Fruit fly (Drosophila melanogaster): Measurements from ENCODE around the gene CG42714.

The CG42714 gene

DNA sequence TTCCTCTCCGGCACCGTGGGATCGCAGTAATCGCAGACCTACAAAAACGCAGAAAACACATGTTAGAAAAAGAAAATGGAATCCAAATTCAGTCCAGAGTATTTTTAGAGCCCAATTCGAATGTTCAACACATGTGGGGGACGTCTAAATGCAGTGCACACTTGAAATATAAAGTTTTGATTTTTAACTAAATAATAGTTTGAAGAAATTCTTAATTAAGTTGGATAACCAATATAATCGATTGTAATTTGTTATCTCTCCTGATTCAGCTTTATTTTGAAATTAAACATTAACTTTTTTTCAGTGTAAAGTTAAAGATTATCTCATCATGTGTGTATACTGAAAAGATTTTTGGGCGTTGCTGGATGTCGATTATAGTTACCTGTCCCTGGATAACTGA lies 16.6 kb downstream of the CG42714 start (continued):
- TF ChIP-seq crol (GFP tag; IDR thresholded peaks at IDR 0.05) = no peak
- TF ChIP-seq CG14860 (GFP tag; IDR thresholded peaks at IDR 0.05; ENCODE audit: partially characterized antibody) = no peak
- TF ChIP-seq ac (GFP tag; optimal IDR thresholded peaks at IDR 0.05) = no peak
- peak; percentile 12; the same call in 1 of the 2 replicates for TF ChIP-seq Ravus (GFP tag; IDR thresholded peaks at IDR 0.05)
- no peak for TF ChIP-seq grn (GFP tag; optimal IDR thresholded peaks at IDR 0.05)
- TF ChIP-seq gem (tag; optimal IDR thresholded peaks at IDR 0.05) = peak; percentile 90
- peak; percentile 72 for TF ChIP-seq CG4820 (GFP tag; optimal IDR thresholded peaks at IDR 0.05)
- peak; percentile 78 for TF ChIP-seq D19A (tag; optimal IDR thresholded peaks at IDR 0.05)
- peak; percentile 14 for TF ChIP-seq Mad (GFP tag; optimal IDR thresholded peaks at IDR 0.05)
- peak; percentile 73 for TF ChIP-seq E2f1 (GFP tag; IDR thresholded peaks at IDR 0.05)
- TF ChIP-seq CG8944 (GFP tag; optimal IDR thresholded peaks at IDR 0.05) = peak; percentile 21
- TF ChIP-seq Optix (GFP tag; IDR thresholded peaks at IDR 0.05) = no peak
- peak; percentile 46 for TF ChIP-seq CG12219 (GFP tag; optimal IDR thresholded peaks at IDR 0.05)
- TF ChIP-seq Sin3A (optimal IDR thresholded peaks at IDR 0.05) = no peak
- no peak for TF ChIP-seq Hr78 (GFP tag; optimal IDR thresholded peaks at IDR 0.05)
- TF ChIP-seq Lpt (GFP tag; optimal IDR thresholded peaks at IDR 0.05) = no peak
- TF ChIP-seq Med (GFP tag) = peak; percentile 69
- TF ChIP-seq corto (GFP tag; optimal IDR thresholded peaks at IDR 0.05) = no peak
- no peak for TF ChIP-seq CG17186 (GFP tag; optimal IDR thresholded peaks at IDR 0.05)
- TF ChIP-seq CG17385 (GFP tag; optimal IDR thresholded peaks at IDR 0.05) = peak; percentile 65
- no peak for TF ChIP-seq Bgb (GFP tag; IDR thresholded peaks at IDR 0.05; ENCODE audit: partially characterized antibody)
- TF ChIP-seq CG14014 (GFP tag; IDR thresholded peaks at IDR 0.05) = peak; percentile 51; the same call in 1 of the 2 replicates
- TF ChIP-seq CG17361 (GFP tag; IDR thresholded peaks at IDR 0.05) = peak; percentile 82
- TF ChIP-seq shn (GFP tag; optimal IDR thresholded peaks at IDR 0.05) = no peak
- TF ChIP-seq croc (GFP tag; conservative IDR thresholded peaks at IDR 0.05) = peak; percentile 35; the same call in 1 of the 3 replicates
- TF ChIP-seq luna (GFP tag; optimal IDR thresholded peaks at IDR 0.05) = no peak
- no peak for TF ChIP-seq pho (GFP tag; optimal IDR thresholded peaks at IDR 0.05)
- no peak for TF ChIP-seq Scr (GFP tag; IDR thresholded peaks at IDR 0.05; ENCODE audit: partially characterized antibody)
- peak; percentile 72 for TF ChIP-seq CoRest (tag; optimal IDR thresholded peaks at IDR 0.05)
- no peak for TF ChIP-seq p53 (GFP tag; optimal IDR thresholded peaks at IDR 0.05)
- peak; percentile 65 for TF ChIP-seq Hsf (GFP tag; optimal IDR thresholded peaks at IDR 0.05)
- TF ChIP-seq Side (GFP tag; optimal IDR thresholded peaks at IDR 0.05) = peak; percentile 11
- TF ChIP-seq ham (GFP tag; IDR thresholded peaks at IDR 0.05) = no peak
- no peak for TF ChIP-seq CG4617 (GFP tag; optimal IDR thresholded peaks at IDR 0.05; ENCODE audit: borderline replicate concordance)
- no peak for TF ChIP-seq CG6654 (GFP tag; optimal IDR thresholded peaks at IDR 0.05)
- TF ChIP-seq rib (GFP tag; IDR thresholded peaks at IDR 0.05) = no peak
- TF ChIP-seq HLH4C (GFP tag; IDR thresholded peaks at IDR 0.05; ENCODE audit: partially characterized antibody) = no peak
- no peak for TF ChIP-seq tna (GFP tag; IDR thresholded peaks at IDR 0.05; ENCODE audit: partially characterized antibody)
- TF ChIP-seq CG16863 (GFP tag; optimal IDR thresholded peaks at IDR 0.05) = peak; percentile 53
- TF ChIP-seq CG15011 (GFP tag; optimal IDR thresholded peaks at IDR 0.05) = peak; percentile 8
- TF ChIP-seq danr (GFP tag; IDR thresholded peaks at IDR 0.05) = no peak; the same call in 1 of the 2 replicates
- no peak for TF ChIP-seq pnt (GFP tag; optimal IDR thresholded peaks at IDR 0.05)
- no peak for TF ChIP-seq gt (GFP tag; IDR thresholded peaks at IDR 0.05)
- TF ChIP-seq tgo (GFP tag; IDR thresholded peaks at IDR 0.05) = peak; percentile 66; the same call in 2 of the 3 replicates
- no peak for TF ChIP-seq Dip2 (GFP tag; IDR thresholded peaks at IDR 0.05)
- peak; percentile 18 for TF ChIP-seq CG30431 (GFP tag; optimal IDR thresholded peaks at IDR 0.05)
- peak; percentile 45; the same call in 1 of the 2 replicates for TF ChIP-seq CG32772 (GFP tag; IDR thresholded peaks at IDR 0.05)
- TF ChIP-seq Doc2 (GFP tag; IDR thresholded peaks at IDR 0.05) = no peak
- peak; percentile 55 for TF ChIP-seq CG16815 (GFP tag; optimal IDR thresholded peaks at IDR 0.05)
- peak; percentile 55 for TF ChIP-seq ind (GFP tag; optimal IDR thresholded peaks at IDR 0.05)
- no peak for TF ChIP-seq ro (GFP tag; IDR thresholded peaks at IDR 0.05)
- no peak for TF ChIP-seq abd-A (tag; optimal IDR thresholded peaks at IDR 0.05)
